Worm (Caenorhabditis elegans) whole organism, mixed stage, embryonic: Measurements from ENCODE around the gene nhr-122.

Experiments used
- blmp-1 ChIP-seq: fragments of 150-350 bp; optimal IDR thresholded peaks from 2 replicates; lab custom pipeline; 2014; ENCODE audit warnings: missing biosample characterization, missing genetic modification characterization
- lin-13 ChIP-seq: fragments of 150-350 bp; optimal IDR thresholded peaks from 2 replicates; lab custom pipeline; 2014; ENCODE audit warnings: missing biosample characterization, missing genetic modification characterization
- nhr-12 ChIP-seq: fragments of 150-350 bp; optimal IDR thresholded peaks from 2 replicates; lab custom pipeline; 2014; ENCODE audit warnings: missing biosample characterization, missing genetic modification characterization
- nhr-2 ChIP-seq: fragments of 150-350 bp; optimal IDR thresholded peaks from 2 replicates; lab custom pipeline; 2014; ENCODE audit warnings: missing biosample characterization, missing genetic modification characterization
- snpc-4 ChIP-seq: fragments of 150-350 bp; optimal IDR thresholded peaks from 2 replicates; lab custom pipeline; 2014; ENCODE audit warnings: missing biosample characterization, missing genetic modification characterization
- unc-120 ChIP-seq: sonication (generic microtip); optimal IDR thresholded peaks from 2 replicates; lab custom pipeline; 2017; ENCODE audit warnings: missing genetic modification characterization, missing compliant biosample characterization; ENCODE audit not compliant: poor library complexity, severe bottlenecking
- unc-62 ChIP-seq: fragments of 150-350 bp; optimal IDR thresholded peaks from 2 replicates; lab custom pipeline; 2014; ENCODE audit warnings: missing biosample characterization, missing genetic modification reagents, missing genetic modification characterization
- zip-8 ChIP-seq: fragments of 150-350 bp; optimal IDR thresholded peaks from 2 replicates; lab custom pipeline; 2014; ENCODE audit warnings: missing biosample characterization, missing genetic modification characterization

ce11 chrIV:1637333-1637732 lies 23.6 kb downstream of the nhr-122 start:
- TF ChIP-seq nhr-2 (tag; lab: Kevin White, UChicago) = no peak
- no peak for TF ChIP-seq lin-13 (tag; lab: Kevin White, UChicago)
- no peak for TF ChIP-seq zip-8
- TF ChIP-seq blmp-1 = no peak
- TF ChIP-seq unc-120 (tag; lab: Kevin White, UChicago) = no peak
- no peak for TF ChIP-seq unc-62
- no peak for TF ChIP-seq nhr-12 (tag; lab: Kevin White, UChicago)
- no peak for TF ChIP-seq snpc-4 (tag; lab: Kevin White, UChicago)
